Worm (Caenorhabditis elegans): Measurements from ENCODE around the gene Y45G5AM.4.

DNA sequence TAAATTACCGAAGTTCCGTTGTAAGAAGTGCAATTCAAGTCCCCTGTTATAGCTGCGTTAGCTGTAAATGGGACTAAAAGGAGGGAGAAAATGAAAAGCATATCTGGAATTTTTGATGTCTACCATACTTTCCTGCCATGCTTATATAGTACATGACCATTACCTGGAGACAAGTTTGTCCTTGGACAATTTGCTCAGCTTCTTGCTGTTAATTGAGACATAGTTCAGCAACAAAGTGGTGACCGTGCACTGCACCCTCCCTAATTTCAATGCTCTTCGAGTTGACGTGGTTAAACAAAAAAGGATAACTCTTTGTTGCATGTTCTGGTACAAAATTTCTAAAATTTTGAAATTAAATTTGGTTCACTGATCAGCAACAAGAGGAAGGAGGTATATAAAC is 35.6 kb upstream of the Y45G5AM.4 start, which contains the start of gene T05B4.13:
- TF ChIP-seq him-1 (tag; optimal IDR thresholded peaks at IDR 0.05) = no peak
- TF ChIP-seq W03F9.2 (tag; optimal IDR thresholded peaks at IDR 0.05) = no peak
- no peak for TF ChIP-seq dao-5 (tag; optimal IDR thresholded peaks at IDR 0.05)

Measured in whole organism, L4/young adult.